Fruit fly (Drosophila melanogaster) whole organism, embryonic: ENCODE data around the gene syd.

ENCODE experiments used
- Bgb ChIP-seq: fragments of 200-800 bp; sonication (Bioruptor generic); IDR thresholded peaks from 2 replicates; pipeline ENCODE4 v1.3.6; 2022; ENCODE audit warnings: missing biosample characterization, missing genetic modification characterization; ENCODE audit not compliant: partially characterized antibody
- CG10431 ChIP-seq: fragments of 200-800 bp; sonication (Bioruptor generic); optimal IDR thresholded peaks from 3 replicates; lab custom pipeline; 2018; ENCODE audit warnings: missing biosample characterization, mild to moderate bottlenecking, missing genetic modification characterization
- CG10654 ChIP-seq: fragments of 200-800 bp; sonication (Bioruptor generic); optimal IDR thresholded peaks from 2 replicates; lab custom pipeline; 2016; ENCODE audit warnings: missing biosample characterization, missing genetic modification characterization
- CG12744 ChIP-seq: fragments of 200-800 bp; sonication (Bioruptor generic); optimal IDR thresholded peaks from 2 replicates; lab custom pipeline; 2016; ENCODE audit warnings: missing biosample characterization, missing genetic modification characterization
- CG1602 ChIP-seq: fragments of 200-800 bp; sonication (Bioruptor generic); optimal IDR thresholded peaks from 3 replicates; lab custom pipeline; 2016; ENCODE audit warnings: missing biosample characterization, missing genetic modification characterization
- CG16815 ChIP-seq: fragments of 200-800 bp; sonication (Bioruptor generic); optimal IDR thresholded peaks from 3 replicates; lab custom pipeline; 2017; ENCODE audit warnings: missing biosample characterization, mild to moderate bottlenecking, missing genetic modification characterization
- CG17829 ChIP-seq: fragments of 200-800 bp; optimal IDR thresholded peaks from 2 replicates; lab custom pipeline; 2019; ENCODE audit warnings: missing biosample characterization, mild to moderate bottlenecking, missing genetic modification characterization, moderate library complexity
- CG18011 ChIP-seq: fragments of 200-800 bp; sonication (Bioruptor generic); optimal IDR thresholded peaks from 2 replicates; lab custom pipeline; 2017; ENCODE audit warnings: missing biosample characterization, missing genetic modification characterization, mild to moderate bottlenecking, moderate library complexity, missing genotype
- CG31224 ChIP-seq: fragments of 200-800 bp; sonication (Bioruptor generic); IDR thresholded peaks from 2 replicates; pipeline ENCODE4 v1.3.6; 2022; ENCODE audit warnings: missing biosample characterization, missing genetic modification characterization
- CG3163 ChIP-seq: fragments of 200-800 bp; sonication (Bioruptor generic); optimal IDR thresholded peaks from 3 replicates; lab custom pipeline; 2016; ENCODE audit warnings: missing biosample characterization, missing genetic modification characterization
- CG42726 ChIP-seq: fragments of 200-800 bp; sonication (Bioruptor generic); IDR thresholded peaks from 2 replicates; pipeline ENCODE4 v1.3.6; 2022; ENCODE audit warnings: missing biosample characterization, missing genetic modification characterization; ENCODE audit not compliant: partially characterized antibody
- CG6683 ChIP-seq: fragments of 200-800 bp; sonication (Bioruptor generic); optimal IDR thresholded peaks from 2 replicates; lab custom pipeline; 2017; ENCODE audit warnings: missing biosample characterization, mild to moderate bottlenecking, missing genetic modification characterization, missing genetic modification reagents
- CG7928 ChIP-seq: fragments of 200-800 bp; sonication (Bioruptor generic); optimal IDR thresholded peaks from 2 replicates; lab custom pipeline; 2017; ENCODE audit warnings: missing biosample characterization, mild to moderate bottlenecking, missing genetic modification characterization
- CG7963 ChIP-seq: fragments of 200-800 bp; sonication (Bioruptor generic); IDR thresholded peaks from 3 replicates; pipeline ENCODE4 v1.3.6; 2022; ENCODE audit warnings: missing biosample characterization, missing genetic modification characterization; ENCODE audit not compliant: partially characterized antibody
- CG8478 ChIP-seq: fragments of >200 bp; optimal IDR thresholded peaks from 2 replicates; lab custom pipeline; 2018
- CG8765 ChIP-seq: fragments of 200-800 bp; sonication (Bioruptor generic); IDR thresholded peaks from 2 replicates; pipeline ENCODE4 v1.3.6; 2022; ENCODE audit warnings: missing biosample characterization, missing genetic modification characterization
- CG8944 ChIP-seq: fragments of 200-800 bp; sonication (Bioruptor generic); optimal IDR thresholded peaks from 3 replicates; lab custom pipeline; 2016; ENCODE audit warnings: missing biosample characterization, missing genetic modification characterization
- Dad ChIP-seq: fragments of 200-800 bp; sonication (Bioruptor generic); optimal IDR thresholded peaks from 3 replicates; lab custom pipeline; 2016; ENCODE audit warnings: missing biosample characterization, missing genetic modification characterization
- Dfd ChIP-seq, 2 experiments: fragments of >200 bp; optimal IDR thresholded peaks; 2 replicates each; lab custom pipeline; 2017; ENCODE audit warnings: missing biosample characterization in 2 of 2, missing genetic modification characterization in 2 of 2
- Dip3 ChIP-seq: fragments of 200-800 bp; sonication (Bioruptor generic); optimal IDR thresholded peaks from 3 replicates; lab custom pipeline; 2016; ENCODE audit warnings: missing biosample characterization, missing genetic modification characterization
- E2f1 ChIP-seq: fragments of 200-800 bp; sonication (Bioruptor generic); IDR thresholded peaks from 2 replicates; pipeline ENCODE4 v1.3.6; 2022; ENCODE audit warnings: missing biosample characterization, missing genetic modification characterization
- Ets65A ChIP-seq: fragments of 200-800 bp; sonication (Bioruptor generic); peaks from one replicate; lab custom pipeline; 2016; ENCODE audit warnings: missing biosample characterization, missing genetic modification characterization
- Gug ChIP-seq: fragments of 200-800 bp; sonication (Bioruptor generic); IDR thresholded peaks from 4 replicates; pipeline ENCODE4 v1.3.6; 2022; ENCODE audit warnings: missing biosample characterization, missing genetic modification characterization
- H15 ChIP-seq: fragments of 200-800 bp; sonication (Bioruptor generic); IDR thresholded peaks from 3 replicates; pipeline ENCODE4 v1.3.6; 2022; ENCODE audit warnings: missing biosample characterization, missing genetic modification characterization
- Hand ChIP-seq: fragments of 200-800 bp; sonication (Bioruptor generic); optimal IDR thresholded peaks from 2 replicates; lab custom pipeline; 2017; ENCODE audit warnings: mild to moderate bottlenecking, missing biosample characterization, missing genetic modification reagents, missing genetic modification characterization
- Hr39 ChIP-seq: fragments of >200 bp; optimal IDR thresholded peaks from 2 replicates; lab custom pipeline; 2017
- Mad ChIP-seq: fragments of 200-800 bp; sonication (Bioruptor generic); optimal IDR thresholded peaks from 2 replicates; lab custom pipeline; 2016; ENCODE audit warnings: missing biosample characterization, missing genetic modification characterization
- Max ChIP-seq: fragments of 200-800 bp; sonication (Bioruptor generic); optimal IDR thresholded peaks from 2 replicates; lab custom pipeline; 2016; ENCODE audit warnings: missing biosample characterization, mild to moderate bottlenecking, missing genetic modification characterization
- Mes4 ChIP-seq: fragments of 200-800 bp; sonication (Bioruptor generic); optimal IDR thresholded peaks from 2 replicates; lab custom pipeline; 2016; ENCODE audit warnings: missing biosample characterization, missing genetic modification characterization
- Mrtf ChIP-seq: fragments of 200-800 bp; sonication (Bioruptor generic); IDR thresholded peaks from 3 replicates; pipeline ENCODE4 v1.3.6; 2022; ENCODE audit warnings: missing biosample characterization, missing genetic modification characterization
- Neu2 ChIP-seq: fragments of 200-800 bp; sonication (Bioruptor generic); optimal IDR thresholded peaks from 3 replicates; lab custom pipeline; 2016; ENCODE audit warnings: missing biosample characterization, missing genetic modification characterization, borderline replicate concordance
- Opbp ChIP-seq: fragments of 200-800 bp; sonication (Bioruptor generic); IDR thresholded peaks from 3 replicates; pipeline ENCODE4 v1.3.6; 2022; ENCODE audit warnings: missing biosample characterization, missing genetic modification characterization; ENCODE audit not compliant: partially characterized antibody
- Spps ChIP-seq: fragments of 200-800 bp; sonication (Bioruptor generic); optimal IDR thresholded peaks from 2 replicates; lab custom pipeline; 2018; ENCODE audit warnings: missing biosample characterization, mild to moderate bottlenecking, missing genetic modification characterization
- YL-1 ChIP-seq: fragments of 200-800 bp; sonication (Bioruptor generic); optimal IDR thresholded peaks from 3 replicates; lab custom pipeline; 2017; ENCODE audit warnings: missing biosample characterization, mild to moderate bottlenecking, missing genetic modification characterization
- aop ChIP-seq: fragments of 200-800 bp; sonication (Bioruptor generic); IDR thresholded peaks from 2 replicates; pipeline ENCODE4 v1.3.6; 2022; ENCODE audit warnings: missing biosample characterization, missing genetic modification characterization
- bcd ChIP-seq: fragments of 200-800 bp; sonication (Bioruptor generic); optimal IDR thresholded peaks from 2 replicates; lab custom pipeline; 2017; ENCODE audit warnings: missing biosample characterization, mild to moderate bottlenecking, missing genetic modification characterization
- dimm ChIP-seq: fragments of 200-800 bp; sonication (Bioruptor generic); IDR thresholded peaks from 2 replicates; pipeline ENCODE4 v1.3.6; 2022; ENCODE audit warnings: missing biosample characterization, missing genetic modification characterization
- fd102C ChIP-seq: fragments of 200-800 bp; sonication (Bioruptor generic); optimal IDR thresholded peaks from 2 replicates; lab custom pipeline; 2018; ENCODE audit warnings: missing biosample characterization, mild to moderate bottlenecking, missing genetic modification characterization, moderate library complexity
- gem ChIP-seq: fragments of 200-800 bp; sonication (Bioruptor generic); optimal IDR thresholded peaks from 2 replicates; lab custom pipeline; 2019; ENCODE audit warnings: missing biosample characterization, mild to moderate bottlenecking, missing genetic modification characterization, moderate library complexity
- hkb ChIP-seq, 2 experiments: fragments of 200-800 bp in 1 of 2; fragments of >200 bp in 1 of 2; sonication (Bioruptor generic) in 1 of 2; IDR thresholded peaks in 1 of 2; optimal IDR thresholded peaks in 1 of 2; 2 replicates each; pipeline versions ENCODE4 v1.3.6 to Lab custom; 2017 to 2022; ENCODE audit warnings: missing biosample characterization in 1 of 2, missing genetic modification characterization in 1 of 2
- mld ChIP-seq: fragments of 200-800 bp; sonication (Bioruptor generic); IDR thresholded peaks from 3 replicates; pipeline ENCODE4 v1.3.6; 2022; ENCODE audit warnings: missing biosample characterization, missing genetic modification characterization; ENCODE audit not compliant: partially characterized antibody
- org-1 ChIP-seq: fragments of 200-800 bp; sonication (Bioruptor generic); optimal IDR thresholded peaks from 2 replicates; lab custom pipeline; 2017; ENCODE audit warnings: missing biosample characterization, missing genetic modification characterization
- pho ChIP-seq: fragments of 200-800 bp; sonication (Bioruptor generic); optimal IDR thresholded peaks from 2 replicates; lab custom pipeline; 2016; ENCODE audit warnings: missing biosample characterization, missing genetic modification characterization
- pros ChIP-seq: fragments of 200-800 bp; sonication (Bioruptor generic); optimal IDR thresholded peaks from 3 replicates; lab custom pipeline; 2019; ENCODE audit warnings: missing biosample characterization, mild to moderate bottlenecking, missing genetic modification characterization, moderate library complexity
- psq ChIP-seq: fragments of 200-800 bp; sonication (Bioruptor generic); optimal IDR thresholded peaks from 2 replicates; lab custom pipeline; 2017; ENCODE audit warnings: missing biosample characterization, missing genetic modification characterization
- scrt ChIP-seq: fragments of 200-800 bp; sonication (Bioruptor generic); optimal IDR thresholded peaks from 2 replicates; lab custom pipeline; 2018; ENCODE audit warnings: missing biosample characterization, mild to moderate bottlenecking, missing genetic modification characterization, moderate library complexity
- tgo ChIP-seq: fragments of 200-800 bp; sonication (Bioruptor generic); IDR thresholded peaks from 3 replicates; pipeline ENCODE4 v1.3.6; 2022; ENCODE audit warnings: missing biosample characterization, missing genetic modification characterization
- toy ChIP-seq: fragments of 200-800 bp; sonication (Bioruptor generic); IDR thresholded peaks from 2 replicates; pipeline ENCODE4 v1.3.6; 2022; ENCODE audit warnings: missing biosample characterization, missing genetic modification characterization
- tx ChIP-seq: fragments of 200-800 bp; sonication (Bioruptor generic); optimal IDR thresholded peaks from 2 replicates; lab custom pipeline; 2016; ENCODE audit warnings: missing biosample characterization, missing genetic modification characterization
- vvl ChIP-seq: fragments of 200-800 bp; sonication (Bioruptor generic); IDR thresholded peaks from 2 replicates; pipeline ENCODE4 v1.3.6; 2022; ENCODE audit warnings: missing biosample characterization, missing genetic modification characterization

The syd gene

DNA sequence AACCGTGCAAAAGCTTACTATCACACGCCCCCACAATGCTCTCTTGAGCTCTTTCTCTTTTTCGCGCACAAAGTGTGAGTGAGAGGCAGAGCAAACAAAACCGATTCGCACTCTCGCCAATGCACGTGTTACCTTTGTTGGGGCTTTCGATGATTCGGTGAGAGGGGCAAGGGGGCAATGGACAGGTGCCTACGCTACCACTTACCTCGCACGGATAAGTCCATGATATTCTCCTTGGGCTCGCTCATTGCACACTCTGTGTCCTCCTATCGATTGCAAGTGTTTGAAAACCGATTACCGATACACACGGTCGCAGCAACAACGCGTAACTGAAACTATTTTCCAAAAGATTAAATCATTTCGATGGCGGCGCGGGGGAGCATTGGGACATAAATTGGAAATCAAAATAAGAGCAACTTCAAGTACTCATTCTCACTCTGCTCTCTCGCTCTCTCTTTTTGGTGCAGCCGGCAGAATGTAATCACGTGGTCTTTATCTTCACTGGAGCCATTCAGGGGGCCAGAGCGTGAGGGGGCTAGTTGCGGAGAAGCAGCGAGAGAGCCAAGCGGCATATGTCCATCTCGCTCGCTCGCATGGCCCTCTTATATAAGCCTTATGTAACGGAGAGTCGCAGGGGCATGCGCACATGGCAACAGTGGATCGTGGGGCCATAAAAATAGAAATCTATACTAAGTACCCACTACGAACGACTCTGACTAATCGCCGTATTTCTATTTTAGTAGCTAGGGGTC lies 68.7 kb downstream of the syd start, which contains the start of gene Pdp1 (continued):
- no peak for TF ChIP-seq scrt
- no peak for TF ChIP-seq Spps (tag; lab: Kevin White, UChicago)
- peak; percentile 67 for TF ChIP-seq CG3163 (GFP tag; lab: Kevin White, UChicago)
- no peak for TF ChIP-seq hkb (optimal IDR thresholded peaks at IDR 0.05; lab: Kevin White, UChicago)
- no peak for TF ChIP-seq hkb (GFP tag; IDR thresholded peaks at IDR 0.05; lab: Robert Waterston, UW)
- no peak for TF ChIP-seq Mad (GFP tag; lab: Kevin White, UChicago)
- peak; percentile 77 for TF ChIP-seq Max (GFP tag; lab: Kevin White, UChicago)
- TF ChIP-seq CG8765 (GFP tag; lab: Robert Waterston, UW) = no peak
- TF ChIP-seq CG18011 (GFP tag; lab: Kevin White, UChicago) = no peak
- TF ChIP-seq CG6683 (GFP tag; lab: Kevin White, UChicago) = no peak
- no peak for TF ChIP-seq pho
- TF ChIP-seq vvl (GFP tag; lab: Robert Waterston, UW) = peak; percentile 61
- 0 out of 3 replicates have a peak, but pooled peaks have one; percentile 28 for TF ChIP-seq mld (GFP tag; lab: Robert Waterston, UW)
- TF ChIP-seq Neu2 (GFP tag; lab: Kevin White, UChicago) = no peak
- TF ChIP-seq Mrtf = peak; percentile 40; the same call in 2 of the 3 replicates
- no peak for TF ChIP-seq Dip3 (GFP tag; lab: Kevin White, UChicago)
- no peak for TF ChIP-seq CG12744 (GFP tag; lab: Kevin White, UChicago)
- TF ChIP-seq CG8478 (lab: Kevin White, UChicago) = no peak
- TF ChIP-seq H15 (GFP tag; lab: Robert Waterston, UW) = 0 out of 3 replicates have a peak, but pooled peaks have one; percentile 17
- no peak for TF ChIP-seq dimm
- TF ChIP-seq fd102C = no peak
- no peak for TF ChIP-seq Dfd (GFP tag; optimal IDR thresholded peaks at IDR 0.05; lab: Kevin White, UChicago)
- no peak for TF ChIP-seq CG10654 (GFP tag; lab: Kevin White, UChicago)
- TF ChIP-seq CG16815 = no peak
- no peak for TF ChIP-seq toy (GFP tag; lab: Robert Waterston, UW)
- TF ChIP-seq E2f1 (GFP tag; lab: Robert Waterston, UW) = peak; percentile 36; the same call in 1 of the 2 replicates
- TF ChIP-seq Bgb (GFP tag; lab: Robert Waterston, UW) = peak; percentile 54
- no peak for TF ChIP-seq CG7928 (GFP tag; lab: Kevin White, UChicago)
- peak; percentile 42 for TF ChIP-seq YL-1 (GFP tag; lab: Kevin White, UChicago)
- no peak for TF ChIP-seq Gug (GFP tag; lab: Robert Waterston, UW)
- TF ChIP-seq org-1 = no peak
- peak; percentile 46 for TF ChIP-seq gem (tag; lab: Kevin White, UChicago)
- no peak for TF ChIP-seq psq (GFP tag; lab: Kevin White, UChicago)
- no peak for TF ChIP-seq bcd
- TF ChIP-seq Ets65A = no peak
- TF ChIP-seq Mes4 (GFP tag; lab: Kevin White, UChicago) = no peak
- no peak for TF ChIP-seq CG1602 (GFP tag; lab: Kevin White, UChicago)
- TF ChIP-seq Hr39 (lab: Kevin White, UChicago) = no peak
- TF ChIP-seq Hand (GFP tag; lab: Kevin White, UChicago) = no peak
- TF ChIP-seq pros (GFP tag; lab: Kevin White, UChicago) = peak; percentile 65
- TF ChIP-seq CG8944 = no peak
- TF ChIP-seq Dad = no peak
- TF ChIP-seq Opbp (GFP tag; lab: Robert Waterston, UW) = peak; percentile 46; the same call in 1 of the 3 replicates
- TF ChIP-seq tgo = no peak
- no peak for TF ChIP-seq CG10431
- TF ChIP-seq CG42726 = no peak; the same call in 1 of the 2 replicates
- TF ChIP-seq CG7963 (GFP tag; lab: Robert Waterston, UW) = 0 out of 3 replicates have a peak, but pooled peaks have one; percentile 57
- no peak for TF ChIP-seq CG31224 (GFP tag; lab: Robert Waterston, UW)
- no peak for TF ChIP-seq tx (GFP tag; lab: Kevin White, UChicago)
- peak; percentile 26 for TF ChIP-seq CG17829 (tag; lab: Kevin White, UChicago)
- no peak for TF ChIP-seq aop (GFP tag; lab: Robert Waterston, UW)
